Worm (Caenorhabditis elegans) whole organism, young adult: Measurements from ENCODE around the gene F35C11.3.

Source experiments
- B0019.2 ChIP-seq: fragments of 200-800 bp; sonication (Bioruptor generic); conservative IDR thresholded peaks from 2 replicates; pipeline ENCODE4 v1.3.6; 2022; ENCODE audit warnings: missing genetic modification reagents, missing genetic modification characterization, missing compliant biosample characterization
- B0336.3 ChIP-seq: fragments of 200-800 bp; sonication (Bioruptor generic); IDR thresholded peaks from 2 replicates; pipeline ENCODE4 v1.3.6; 2022; ENCODE audit warnings: missing genetic modification characterization, missing compliant biosample characterization
- C06A6.2 ChIP-seq: fragments of 200-800 bp; sonication (Bioruptor generic); conservative IDR thresholded peaks from 2 replicates; pipeline ENCODE4 v1.3.6; 2022; ENCODE audit warnings: missing genetic modification characterization, missing compliant biosample characterization
- F22D6.2 ChIP-seq: sonication (generic microtip); optimal IDR thresholded peaks from 2 replicates; lab custom pipeline; 2016; ENCODE audit warnings: mild to moderate bottlenecking, missing genetic modification characterization, missing compliant biosample characterization
- F23B12.7 ChIP-seq: sonication (generic microtip); optimal IDR thresholded peaks from 2 replicates; lab custom pipeline; 2017; ENCODE audit warnings: missing genetic modification characterization, mild to moderate bottlenecking, missing compliant biosample characterization, antibody characterized with exemption, moderate library complexity; ENCODE audit not compliant: insufficient read depth
- F37B4.10 ChIP-seq: fragments of 200-800 bp; sonication (Bioruptor generic); IDR thresholded peaks from 2 replicates; pipeline ENCODE4 v1.3.6; 2022; ENCODE audit warnings: missing genetic modification characterization, missing compliant biosample characterization
- F49E8.2 ChIP-seq: sonication (generic microtip); optimal IDR thresholded peaks from 3 replicates; lab custom pipeline; 2017; ENCODE audit warnings: missing genetic modification characterization, mild to moderate bottlenecking, missing compliant biosample characterization, antibody characterized with exemption, moderate library complexity; ENCODE audit not compliant: insufficient read depth
- F52B5.7 ChIP-seq: sonication (generic microtip); optimal IDR thresholded peaks from 2 replicates; lab custom pipeline; 2016; ENCODE audit warnings: mild to moderate bottlenecking, missing genetic modification characterization, missing compliant biosample characterization
- F55B11.4 ChIP-seq: sonication (generic microtip); optimal IDR thresholded peaks from 2 replicates; lab custom pipeline; 2016; ENCODE audit warnings: missing compliant biosample characterization, missing genetic modification characterization, borderline replicate concordance; ENCODE audit not compliant: insufficient read depth
- F57A8.1 ChIP-seq: fragments of 200-800 bp; sonication (Bioruptor generic); optimal IDR thresholded peaks from 2 replicates; lab custom pipeline; 2018; ENCODE audit warnings: mild to moderate bottlenecking, missing genetic modification characterization, moderate library complexity, missing compliant biosample characterization
- K11D2.4 ChIP-seq: fragments of 200-800 bp; sonication (Bioruptor generic); IDR thresholded peaks from 2 replicates; pipeline ENCODE4 v1.3.6; 2022; ENCODE audit warnings: missing genetic modification reagents, missing genetic modification characterization, missing compliant biosample characterization
- Y53G8AR.9 ChIP-seq: fragments of 200-800 bp; sonication (Bioruptor generic); conservative IDR thresholded peaks from 2 replicates; pipeline ENCODE4 v1.3.6; 2022; ENCODE audit warnings: missing genetic modification reagents, missing genetic modification characterization, missing compliant biosample characterization
- Y56A3A.18 ChIP-seq: fragments of 200-800 bp; sonication (Bioruptor generic); IDR thresholded peaks from 2 replicates; pipeline ENCODE4 v1.3.6; 2022; ENCODE audit warnings: missing genetic modification reagents, missing genetic modification characterization, missing compliant biosample characterization
- akir-1 ChIP-seq: fragments of 200-800 bp; sonication (Bioruptor generic); optimal IDR thresholded peaks from 2 replicates; lab custom pipeline; 2018; ENCODE audit warnings: mild to moderate bottlenecking, missing genetic modification characterization, moderate library complexity, missing compliant biosample characterization
- attf-3 ChIP-seq: fragments of 200-800 bp; sonication (Bioruptor generic); conservative IDR thresholded peaks from 2 replicates; pipeline ENCODE4 v1.3.6; 2022; ENCODE audit warnings: missing genetic modification reagents, missing genetic modification characterization, missing compliant biosample characterization
- bed-2 ChIP-seq: fragments of 200-800 bp; sonication (Bioruptor generic); IDR thresholded peaks from 2 replicates; pipeline ENCODE4 v1.3.6; 2022; ENCODE audit warnings: missing genetic modification reagents, missing genetic modification characterization, missing compliant biosample characterization
- ccch-3 ChIP-seq: fragments of 200-800 bp; sonication (Bioruptor generic); optimal IDR thresholded peaks from 2 replicates; lab custom pipeline; 2018; ENCODE audit warnings: mild to moderate bottlenecking, missing genetic modification characterization, missing compliant biosample characterization
- ceh-58 ChIP-seq: fragments of 200-800 bp; sonication (Bioruptor generic); IDR thresholded peaks from 2 replicates; pipeline ENCODE4 v1.3.6; 2022; ENCODE audit warnings: missing genetic modification characterization, missing compliant biosample characterization
- ceh-91 ChIP-seq: fragments of 200-800 bp; sonication (Bioruptor generic); IDR thresholded peaks from 2 replicates; pipeline ENCODE4 v1.3.6; 2022; ENCODE audit warnings: missing genetic modification reagents, missing genetic modification characterization, missing compliant biosample characterization
- dox-1 ChIP-seq: fragments of 200-800 bp; sonication (Bioruptor generic); IDR thresholded peaks from 2 replicates; pipeline ENCODE4 v1.3.6; 2022; ENCODE audit warnings: missing genetic modification reagents, missing genetic modification characterization, missing compliant biosample characterization
- dpff-1 ChIP-seq: sonication (generic microtip); optimal IDR thresholded peaks from 2 replicates; lab custom pipeline; 2017; ENCODE audit warnings: mild to moderate bottlenecking, missing genetic modification characterization, missing compliant biosample characterization
- egl-18 ChIP-seq: fragments of 200-800 bp; sonication (Bioruptor generic); IDR thresholded peaks from 2 replicates; pipeline ENCODE4 v1.3.6; 2022; ENCODE audit warnings: missing genetic modification reagents, missing genetic modification characterization, missing compliant biosample characterization
- egrh-3 ChIP-seq: fragments of 200-800 bp; sonication (Bioruptor generic); IDR thresholded peaks from 2 replicates; pipeline ENCODE4 v1.3.6; 2022; ENCODE audit warnings: missing genetic modification reagents, missing genetic modification characterization, missing compliant biosample characterization
- ets-4 ChIP-seq: fragments of 200-800 bp; sonication (Bioruptor generic); optimal IDR thresholded peaks from 2 replicates; lab custom pipeline; 2018; ENCODE audit warnings: mild to moderate bottlenecking, missing genetic modification characterization, missing compliant biosample characterization
- hlh-26 ChIP-seq: fragments of 200-800 bp; sonication (Bioruptor generic); conservative IDR thresholded peaks from 2 replicates; pipeline ENCODE4 v1.3.6; 2022; ENCODE audit warnings: missing genetic modification reagents, missing genetic modification characterization, missing compliant biosample characterization
- hrde-1 ChIP-seq: sonication (generic microtip); optimal IDR thresholded peaks from 2 replicates; lab custom pipeline; 2016; ENCODE audit warnings: missing genetic modification characterization, mild to moderate bottlenecking, missing compliant biosample characterization, moderate library complexity, missing genotype, missing genetic modification reagents, borderline replicate concordance
- lag-1 ChIP-seq: fragments of 200-800 bp; sonication (Bioruptor generic); IDR thresholded peaks from 2 replicates; pipeline ENCODE4 v1.3.6; 2022; ENCODE audit warnings: missing genetic modification reagents, missing genetic modification characterization, missing compliant biosample characterization
- let-526 ChIP-seq: fragments of 200-800 bp; sonication (Bioruptor generic); IDR thresholded peaks from 2 replicates; pipeline ENCODE4 v1.3.6; 2022; ENCODE audit warnings: missing genetic modification reagents, missing genetic modification characterization, missing compliant biosample characterization
- let-607 ChIP-seq, 2 experiments: fragments of 200-800 bp in 1 of 2; sonication (Bioruptor generic) in 1 of 2; sonication (generic microtip) in 1 of 2; optimal IDR thresholded peaks; 2 replicates each; lab custom pipeline; 2016 to 2018; ENCODE audit warnings: mild to moderate bottlenecking in 2 of 2, missing compliant biosample characterization in 2 of 2, missing genetic modification characterization in 2 of 2, moderate library complexity in 2 of 2, missing genotype in 1 of 2
- lin-26 ChIP-seq: fragments of 200-800 bp; sonication (Bioruptor generic); IDR thresholded peaks from 2 replicates; pipeline ENCODE4 v1.3.6; 2022; ENCODE audit warnings: missing genetic modification reagents, missing genetic modification characterization, missing compliant biosample characterization
- lin-54 ChIP-seq: fragments of 200-800 bp; sonication (Bioruptor generic); optimal IDR thresholded peaks from 2 replicates; lab custom pipeline; 2018; ENCODE audit warnings: mild to moderate bottlenecking, missing genetic modification characterization, missing compliant biosample characterization
- lsl-1 ChIP-seq: fragments of 200-800 bp; sonication (Bioruptor generic); optimal IDR thresholded peaks from 2 replicates; lab custom pipeline; 2018; ENCODE audit warnings: mild to moderate bottlenecking, missing genetic modification characterization, moderate library complexity, missing compliant biosample characterization
- madf-8 ChIP-seq: fragments of 200-800 bp; sonication (Bioruptor generic); conservative IDR thresholded peaks from 2 replicates; pipeline ENCODE4 v1.3.6; 2022; ENCODE audit warnings: missing genetic modification reagents, missing genetic modification characterization, missing compliant biosample characterization
- mes-4 ChIP-seq: sonication (generic microtip); optimal IDR thresholded peaks from 2 replicates; lab custom pipeline; 2016; ENCODE audit warnings: missing genotype, missing genetic modification characterization, missing compliant biosample characterization
- nfya-2 ChIP-seq: fragments of 200-800 bp; sonication (Bioruptor generic); IDR thresholded peaks from 2 replicates; pipeline ENCODE4 v1.3.6; 2022; ENCODE audit warnings: missing genetic modification reagents, missing genetic modification characterization, missing compliant biosample characterization
- nhr-120 ChIP-seq: fragments of 200-800 bp; sonication (Bioruptor generic); IDR thresholded peaks from 2 replicates; pipeline ENCODE4 v1.3.6; 2022; ENCODE audit warnings: missing genetic modification characterization, missing compliant biosample characterization
- nhr-179 ChIP-seq: sonication (generic microtip); optimal IDR thresholded peaks from 2 replicates; lab custom pipeline; 2016; ENCODE audit warnings: mild to moderate bottlenecking, missing genetic modification characterization, missing compliant biosample characterization
- nhr-90 ChIP-seq: sonication (generic microtip); optimal IDR thresholded peaks from 2 replicates; lab custom pipeline; 2016; ENCODE audit warnings: missing genotype, mild to moderate bottlenecking, missing genetic modification characterization, missing compliant biosample characterization
- pbrm-1 ChIP-seq: fragments of 200-800 bp; sonication (Bioruptor generic); IDR thresholded peaks from 2 replicates; pipeline ENCODE4 v1.3.6; 2022; ENCODE audit warnings: missing genetic modification reagents, missing genetic modification characterization, missing compliant biosample characterization
- rcor-1 ChIP-seq: fragments of 200-800 bp; sonication (Bioruptor generic); IDR thresholded peaks from 2 replicates; pipeline ENCODE4 v1.3.6; 2022; ENCODE audit warnings: missing genetic modification reagents, missing genetic modification characterization, missing compliant biosample characterization
- repo-1 ChIP-seq: sonication (generic microtip); optimal IDR thresholded peaks from 2 replicates; lab custom pipeline; 2017; ENCODE audit warnings: mild to moderate bottlenecking, missing genetic modification characterization, missing compliant biosample characterization
- snpc-3.4 ChIP-seq: sonication (generic microtip); optimal IDR thresholded peaks from 2 replicates; lab custom pipeline; 2017; ENCODE audit warnings: missing genetic modification characterization, mild to moderate bottlenecking, missing compliant biosample characterization, antibody characterized with exemption, moderate library complexity, missing genotype, missing genetic modification reagents
- tlf-1 ChIP-seq: fragments of 200-800 bp; sonication (Bioruptor generic); optimal IDR thresholded peaks from 2 replicates; lab custom pipeline; 2018; ENCODE audit warnings: mild to moderate bottlenecking, missing genetic modification characterization, missing compliant biosample characterization
- unc-130 ChIP-seq: sonication (generic microtip); optimal IDR thresholded peaks from 2 replicates; lab custom pipeline; 2016; ENCODE audit warnings: missing genetic modification reagents, missing genetic modification characterization, missing compliant biosample characterization
- zfh-2 ChIP-seq: fragments of 200-800 bp; sonication (Bioruptor generic); conservative IDR thresholded peaks from 2 replicates; pipeline ENCODE4 v1.3.6; 2022; ENCODE audit warnings: missing genetic modification reagents, missing genetic modification characterization, missing compliant biosample characterization
- ztf-18 ChIP-seq: sonication (generic microtip); optimal IDR thresholded peaks from 2 replicates; lab custom pipeline; 2016; ENCODE audit warnings: missing genotype, mild to moderate bottlenecking, missing genetic modification characterization, missing compliant biosample characterization
- ztf-25 ChIP-seq: fragments of 200-800 bp; sonication (Bioruptor generic); IDR thresholded peaks from 2 replicates; pipeline ENCODE4 v1.3.6; 2022; ENCODE audit warnings: missing genetic modification reagents, missing genetic modification characterization, missing compliant biosample characterization
- ztf-28 ChIP-seq: fragments of 200-800 bp; sonication (Bioruptor generic); IDR thresholded peaks from 2 replicates; pipeline ENCODE4 v1.3.6; 2022; ENCODE audit warnings: missing genetic modification reagents, missing genetic modification characterization, missing compliant biosample characterization
- ztf-6 ChIP-seq: fragments of 200-800 bp; sonication (Bioruptor generic); IDR thresholded peaks from 2 replicates; pipeline ENCODE4 v1.3.6; 2022; ENCODE audit warnings: missing genetic modification reagents, missing genetic modification characterization, missing compliant biosample characterization

The F35C11.3 gene

ce11 chrII:8276057-8276456 is 29.5 kb downstream of the F35C11.3 start, which contains the start of the genes gei-14 and slc-25A32 (continued):
- TF ChIP-seq F23B12.7 (tag; lab: Kevin White, UChicago): no peak
- TF ChIP-seq ztf-25: no peak
- peak; percentile 88 for TF ChIP-seq B0019.2 (GFP tag; lab: Robert Waterston, UW)
- no peak for TF ChIP-seq K11D2.4 (GFP tag; lab: Robert Waterston, UW)
- TF ChIP-seq unc-130 (GFP tag; lab: Kevin White, UChicago): no peak
- no peak for TF ChIP-seq F37B4.10 (GFP tag; lab: Robert Waterston, UW)
- no peak for TF ChIP-seq C06A6.2 (GFP tag; lab: Robert Waterston, UW)
- no peak for TF ChIP-seq lag-1 (GFP tag; lab: Robert Waterston, UW)
- no peak for TF ChIP-seq ztf-18 (tag; lab: Kevin White, UChicago)
- no peak for TF ChIP-seq attf-3 (GFP tag; lab: Robert Waterston, UW)
- peak; percentile 31; the same call in 1 of the 2 replicates for TF ChIP-seq pbrm-1 (GFP tag; lab: Robert Waterston, UW)
- TF ChIP-seq ceh-58 (GFP tag; lab: Robert Waterston, UW): no peak
- no peak for TF ChIP-seq lin-26 (GFP tag; lab: Robert Waterston, UW)
- TF ChIP-seq F55B11.4 (tag; lab: Kevin White, UChicago): no peak
- TF ChIP-seq egrh-3: no peak
- TF ChIP-seq ztf-6 (GFP tag; lab: Robert Waterston, UW): no peak
- no peak for TF ChIP-seq Y56A3A.18 (GFP tag; lab: Robert Waterston, UW)
- TF ChIP-seq tlf-1 (GFP tag; lab: Kevin White, UChicago): peak; percentile 50
- peak; percentile 90 for TF ChIP-seq F49E8.2 (tag; lab: Kevin White, UChicago)
- no peak for TF ChIP-seq hrde-1 (tag; lab: Kevin White, UChicago)
- TF ChIP-seq hlh-26 (GFP tag; lab: Robert Waterston, UW): no peak
- no peak for TF ChIP-seq ets-4 (GFP tag; lab: Kevin White, UChicago)
- TF ChIP-seq lsl-1 (GFP tag; lab: Kevin White, UChicago): peak; percentile 94
- no peak for TF ChIP-seq F52B5.7 (tag; lab: Kevin White, UChicago)
- no peak for TF ChIP-seq dpff-1 (tag; lab: Kevin White, UChicago)
- no peak for TF ChIP-seq F57A8.1
- TF ChIP-seq ccch-3 (GFP tag; lab: Kevin White, UChicago): no peak
- no peak for TF ChIP-seq zfh-2 (GFP tag; lab: Robert Waterston, UW)
- TF ChIP-seq madf-8 (GFP tag; lab: Robert Waterston, UW): peak; percentile 84
- no peak for TF ChIP-seq egl-18 (GFP tag; lab: Robert Waterston, UW)
- TF ChIP-seq lin-54 (GFP tag; lab: Kevin White, UChicago): peak; percentile 97
- no peak for TF ChIP-seq akir-1
- TF ChIP-seq nfya-2 (GFP tag; lab: Robert Waterston, UW): no peak
- TF ChIP-seq snpc-3.4 (tag; lab: Kevin White, UChicago): peak; percentile 92
- TF ChIP-seq rcor-1 (GFP tag; lab: Robert Waterston, UW): no peak
- peak; percentile 87 for TF ChIP-seq ceh-91 (GFP tag; lab: Robert Waterston, UW)
- TF ChIP-seq ztf-28 (GFP tag; lab: Robert Waterston, UW): no peak
- TF ChIP-seq B0336.3 (GFP tag; lab: Robert Waterston, UW): 0 out of 2 replicates have a peak, but pooled peaks have one; percentile 39
- TF ChIP-seq let-607 (tag; optimal IDR thresholded peaks at IDR 0.05; lab: Kevin White, UChicago): no peak
- TF ChIP-seq bed-2 (GFP tag; lab: Robert Waterston, UW): no peak
- no peak for TF ChIP-seq F22D6.2 (tag; lab: Kevin White, UChicago)
- no peak for TF ChIP-seq repo-1 (tag; lab: Kevin White, UChicago)
- peak; percentile 73 for TF ChIP-seq dox-1 (GFP tag; lab: Robert Waterston, UW)
- no peak for TF ChIP-seq nhr-120
- no peak for TF ChIP-seq nhr-90
- TF ChIP-seq let-526 (GFP tag; lab: Robert Waterston, UW): no peak
- no peak for TF ChIP-seq nhr-179 (tag; lab: Kevin White, UChicago)
- TF ChIP-seq Y53G8AR.9: 0 out of 2 replicates have a peak, but pooled peaks have one; percentile 16
- TF ChIP-seq mes-4 (tag; lab: Kevin White, UChicago): no peak
